Worm (Caenorhabditis elegans) whole organism, mixed stage, embryonic: ENCODE results near the gene C14B4.2.

Source experiments
- elt-1 ChIP-seq: sonication (generic microtip); optimal IDR thresholded peaks from 2 replicates; lab custom pipeline; 2017; ENCODE audit warnings: missing genetic modification characterization, mild to moderate bottlenecking, missing compliant biosample characterization, antibody characterized with exemption, moderate library complexity, borderline replicate concordance; ENCODE audit not compliant: insufficient read depth
- nhr-237 ChIP-seq: fragments of 150-350 bp; optimal IDR thresholded peaks from 2 replicates; lab custom pipeline; 2014; ENCODE audit warnings: missing biosample characterization, missing genetic modification characterization

DNA sequence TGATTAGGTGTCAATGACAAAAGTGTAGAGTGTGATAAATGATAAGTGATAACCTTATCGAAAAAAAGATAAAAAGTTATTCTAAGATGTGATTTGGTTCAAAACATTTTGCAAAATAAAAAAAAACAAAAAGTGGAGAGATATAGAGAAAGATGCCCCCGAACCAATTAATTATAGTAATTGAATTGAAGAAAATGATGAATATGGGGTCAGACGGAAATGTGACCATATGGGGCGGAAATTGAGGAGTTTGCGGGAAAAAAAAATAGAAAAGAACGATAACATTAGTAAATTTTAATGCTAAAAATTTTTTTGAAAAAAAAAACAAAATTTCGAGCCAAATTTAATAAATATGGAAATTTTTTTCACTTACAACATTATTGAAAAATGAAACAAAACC lies 8.0 kb downstream of the C14B4.2 start:
- TF ChIP-seq nhr-237 (tag; lab: Kevin White, UChicago) (no peak), elt-1 (tag; lab: Kevin White, UChicago) (no peak)
